Fruit fly (Drosophila melanogaster): ENCODE measurements around the gene CG3345.

CG3345 gene

dm6 chr2L:283071-283482 is 14.2 kb downstream of the CG3345 start, which contains the start of gene CG11601 (continued):
- no peak for TF ChIP-seq CG10462 (GFP tag; optimal IDR thresholded peaks at IDR 0.05)
- peak; percentile 38 for TF ChIP-seq CG13775 (GFP tag; optimal IDR thresholded peaks at IDR 0.05)
- TF ChIP-seq salm (tag; optimal IDR thresholded peaks at IDR 0.05): no peak
- peak; percentile 72 for TF ChIP-seq vvl (GFP tag; IDR thresholded peaks at IDR 0.05)
- TF ChIP-seq CG14965 (GFP tag; optimal IDR thresholded peaks at IDR 0.05; ENCODE audit: borderline replicate concordance): no peak
- TF ChIP-seq MESR4 (GFP tag; optimal IDR thresholded peaks at IDR 0.05): peak; percentile 30
- no peak for TF ChIP-seq Bdp1 (GFP tag; optimal IDR thresholded peaks at IDR 0.05)
- TF ChIP-seq Nf-YB (GFP tag; optimal IDR thresholded peaks at IDR 0.05): no peak
- no peak for TF ChIP-seq CG4707 (GFP tag; optimal IDR thresholded peaks at IDR 0.05)
- TF ChIP-seq CG6854 (GFP tag; optimal IDR thresholded peaks at IDR 0.05): no peak
- no peak for TF ChIP-seq hth (optimal IDR thresholded peaks at IDR 0.05)
- TF ChIP-seq bab2 (GFP tag; optimal IDR thresholded peaks at IDR 0.05): no peak
- peak; percentile 53 for TF ChIP-seq Ets97D (GFP tag; optimal IDR thresholded peaks at IDR 0.05)
- TF ChIP-seq corto (GFP tag; optimal IDR thresholded peaks at IDR 0.05): no peak
- TF ChIP-seq tna (GFP tag; IDR thresholded peaks at IDR 0.05; ENCODE audit: partially characterized antibody): no peak
- TF ChIP-seq Camta (GFP tag; optimal IDR thresholded peaks at IDR 0.05): no peak
- TF ChIP-seq HLHmδ (GFP tag; optimal IDR thresholded peaks at IDR 0.05): no peak
- no peak for TF ChIP-seq CG10267 (tag; optimal IDR thresholded peaks at IDR 0.05)
- no peak for TF ChIP-seq CG13296 (GFP tag; optimal IDR thresholded peaks at IDR 0.05)
- TF ChIP-seq trem (tag; optimal IDR thresholded peaks at IDR 0.05): peak; percentile 8
- TF ChIP-seq onecut (GFP tag; IDR thresholded peaks at IDR 0.05): peak; percentile 47
- TF ChIP-seq Sin3A (optimal IDR thresholded peaks at IDR 0.05): peak; percentile 27
- 0 out of 2 replicates have a peak, but pooled peaks have one; percentile 15 for TF ChIP-seq Oaz (GFP tag; IDR thresholded peaks at IDR 0.05)
- no peak for TF ChIP-seq Kr (GFP tag; optimal IDR thresholded peaks at IDR 0.05)
- no peak for TF ChIP-seq dan (GFP tag; IDR thresholded peaks at IDR 0.05)
- no peak for TF ChIP-seq Dll (GFP tag; IDR thresholded peaks at IDR 0.05; ENCODE audit: partially characterized antibody)
- TF ChIP-seq CG7786 (GFP tag; optimal IDR thresholded peaks at IDR 0.05): peak; percentile 36
- no peak for TF ChIP-seq ems (GFP tag; optimal IDR thresholded peaks at IDR 0.05)
- no peak for TF ChIP-seq klu (GFP tag; IDR thresholded peaks at IDR 0.05)
- TF ChIP-seq Gug (GFP tag; IDR thresholded peaks at IDR 0.05): peak; percentile 21; the same call in 1 of the 4 replicates
- peak; percentile 4 for TF ChIP-seq Chrac-16 (GFP tag; optimal IDR thresholded peaks at IDR 0.05)
- TF ChIP-seq psq (GFP tag; optimal IDR thresholded peaks at IDR 0.05): peak; percentile 44
- TF ChIP-seq Antp (GFP tag; optimal IDR thresholded peaks at IDR 0.05): no peak
- peak; percentile 60 for TF ChIP-seq CG2120 (GFP tag; optimal IDR thresholded peaks at IDR 0.05)
- 0 out of 2 replicates have a peak, but pooled peaks have one; percentile 26 for TF ChIP-seq CG14441 (GFP tag; IDR thresholded peaks at IDR 0.05)
- TF ChIP-seq CG10654 (GFP tag; optimal IDR thresholded peaks at IDR 0.05): no peak
- no peak for TF ChIP-seq zen2 (GFP tag; IDR thresholded peaks at IDR 0.05; ENCODE audit: partially characterized antibody)
- TF ChIP-seq CG9876 (GFP tag; optimal IDR thresholded peaks at IDR 0.05): peak; percentile 38
- peak; percentile 31; the same call in 1 of the 2 replicates for TF ChIP-seq amos (GFP tag; IDR thresholded peaks at IDR 0.05; ENCODE audit: partially characterized antibody)
- TF ChIP-seq Ets65A (GFP tag): peak; percentile 80
- TF ChIP-seq CG17186 (GFP tag; optimal IDR thresholded peaks at IDR 0.05): no peak
- TF ChIP-seq lbe (GFP tag; optimal IDR thresholded peaks at IDR 0.05): no peak
- TF ChIP-seq CG3407 (GFP tag; optimal IDR thresholded peaks at IDR 0.05): no peak
- TF ChIP-seq Poxn (GFP tag; IDR thresholded peaks at IDR 0.05): no peak
- TF ChIP-seq Hmr (GFP tag; optimal IDR thresholded peaks at IDR 0.05): peak; percentile 31
- TF ChIP-seq CG31224 (GFP tag; IDR thresholded peaks at IDR 0.05): no peak
- peak; percentile 18 for TF ChIP-seq ind (GFP tag; optimal IDR thresholded peaks at IDR 0.05)
- no peak for TF ChIP-seq fd102C (GFP tag; optimal IDR thresholded peaks at IDR 0.05)
- TF ChIP-seq CG9932 (GFP tag; IDR thresholded peaks at IDR 0.05): peak; percentile 49
- no peak for TF ChIP-seq CG18599 (GFP tag; optimal IDR thresholded peaks at IDR 0.05)
- TF ChIP-seq CG31365 (tag; optimal IDR thresholded peaks at IDR 0.05): peak; percentile 27
- TF ChIP-seq z (GFP tag; IDR thresholded peaks at IDR 0.05): no peak
